Worm (Caenorhabditis elegans): ENCODE results near the gene emc-3.

DNA sequence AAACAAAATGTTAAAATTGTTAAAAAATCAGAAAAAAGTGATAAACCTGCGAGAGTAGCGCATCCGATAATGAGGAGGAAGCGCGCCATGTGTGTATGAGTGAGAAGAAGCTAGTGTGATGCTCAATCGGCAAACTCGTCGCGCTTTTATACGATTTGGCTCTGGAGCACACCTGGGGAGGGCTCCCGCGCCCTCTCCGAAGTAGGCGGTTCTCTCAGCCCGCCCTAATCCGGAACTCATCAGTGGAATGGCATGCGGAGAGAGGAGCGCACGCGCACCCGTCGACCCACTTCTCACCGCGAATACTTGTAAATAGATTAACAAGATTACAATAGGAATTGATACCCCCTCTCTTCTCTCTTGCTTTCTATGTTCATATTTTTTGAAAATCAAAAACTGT is 50.4 kb downstream of the emc-3 start, which contains the start of gene pqn-74:
- no peak for TF ChIP-seq elt-1 (tag; optimal IDR thresholded peaks at IDR 0.05)
- no peak for TF ChIP-seq aly-2 (tag; optimal IDR thresholded peaks at IDR 0.05)
- no peak for TF ChIP-seq daf-12 (tag; optimal IDR thresholded peaks at IDR 0.05)
- TF ChIP-seq snpc-4 (tag; optimal IDR thresholded peaks at IDR 0.05): no peak
- no peak for TF ChIP-seq nfya-1 (tag; optimal IDR thresholded peaks at IDR 0.05; ENCODE audit: insufficient read depth)
- TF ChIP-seq zag-1 (tag; optimal IDR thresholded peaks at IDR 0.05): no peak
- TF ChIP-seq nhr-11 (tag; optimal IDR thresholded peaks at IDR 0.05): no peak
- no peak for TF ChIP-seq fkh-10 (GFP tag; optimal IDR thresholded peaks at IDR 0.05)
- TF ChIP-seq fos-1 (tag; optimal IDR thresholded peaks at IDR 0.05): no peak
- TF ChIP-seq unc-39 (tag; optimal IDR thresholded peaks at IDR 0.05): no peak
- no peak for TF ChIP-seq skn-1 (tag; optimal IDR thresholded peaks at IDR 0.05)
- no peak for TF ChIP-seq ceh-16 (tag; optimal IDR thresholded peaks at IDR 0.05)
